Worm (Caenorhabditis elegans) whole organism, L1 larva: ENCODE data around the gene eas-1.

Experiments used
- F16B12.6 ChIP-seq: fragments of 150-350 bp; optimal IDR thresholded peaks from 2 replicates; lab custom pipeline; 2014; ENCODE audit warnings: missing biosample characterization, missing genetic modification characterization
- Y116A8C.19 ChIP-seq: sonication (generic microtip); optimal IDR thresholded peaks from 2 replicates; lab custom pipeline; 2016; ENCODE audit warnings: missing compliant biosample characterization, missing genetic modification characterization, borderline replicate concordance
- ama-1 ChIP-seq: fragments of 150-350 bp; optimal IDR thresholded peaks from 2 replicates; lab custom pipeline; 2014
- blmp-1 ChIP-seq: fragments of 150-350 bp; optimal IDR thresholded peaks from 2 replicates; lab custom pipeline; 2014; ENCODE audit warnings: missing biosample characterization, missing genetic modification characterization
- ceh-63 ChIP-seq: fragments of 200-800 bp; sonication (Bioruptor generic); optimal IDR thresholded peaks from 2 replicates; lab custom pipeline; 2018; ENCODE audit warnings: mild to moderate bottlenecking, missing genetic modification characterization, missing compliant biosample characterization
- ceh-8 ChIP-seq: fragments of 200-800 bp; sonication (Bioruptor generic); optimal IDR thresholded peaks from 2 replicates; lab custom pipeline; 2018; ENCODE audit warnings: mild to moderate bottlenecking, missing genetic modification characterization, moderate library complexity, missing compliant biosample characterization
- ces-1 ChIP-seq: fragments of 150-350 bp; optimal IDR thresholded peaks from 2 replicates; lab custom pipeline; 2014; ENCODE audit warnings: missing biosample characterization, missing genetic modification reagents, missing genetic modification characterization
- dpl-1 ChIP-seq, 3 experiments: fragments of 150-350 bp in 2 of 3; sonication (generic microtip) in 1 of 3; optimal IDR thresholded peaks; 2 replicates each; lab custom pipeline; 2014 to 2017; ENCODE audit warnings: missing biosample characterization in 3 of 3, missing genetic modification characterization in 3 of 3, missing genetic modification reagents in 3 of 3
- efl-3 ChIP-seq: fragments of 200-800 bp; sonication (Bioruptor generic); optimal IDR thresholded peaks from 2 replicates; lab custom pipeline; 2018; ENCODE audit warnings: mild to moderate bottlenecking, missing genetic modification characterization, missing compliant biosample characterization
- egl-13 ChIP-seq: sonication (generic microtip); optimal IDR thresholded peaks from 2 replicates; lab custom pipeline; 2016; ENCODE audit warnings: missing genotype, missing genetic modification reagents, missing genetic modification characterization, missing compliant biosample characterization
- elt-2 ChIP-seq: sonication (generic microtip); optimal IDR thresholded peaks from 2 replicates; lab custom pipeline; 2016; ENCODE audit warnings: missing genetic modification characterization, mild to moderate bottlenecking, inconsistent platforms, missing compliant biosample characterization, missing genetic modification reagents
- ets-5 ChIP-seq: fragments of 200-800 bp; sonication (Bioruptor generic); IDR thresholded peaks from 2 replicates; pipeline ENCODE4 v1.3.6; 2022; ENCODE audit warnings: missing genetic modification characterization, missing compliant biosample characterization
- fkh-10 ChIP-seq: sonication (generic microtip); optimal IDR thresholded peaks from 2 replicates; lab custom pipeline; 2017; ENCODE audit warnings: missing biosample characterization, missing genetic modification reagents, missing genetic modification characterization
- fkh-4 ChIP-seq: sonication (generic microtip); optimal IDR thresholded peaks from 2 replicates; lab custom pipeline; 2016; ENCODE audit warnings: missing compliant biosample characterization, missing genetic modification characterization, borderline replicate concordance
- fkh-8 ChIP-seq: sonication (generic microtip); optimal IDR thresholded peaks from 2 replicates; lab custom pipeline; 2016; ENCODE audit warnings: mild to moderate bottlenecking, missing genetic modification characterization, missing compliant biosample characterization
- fos-1 ChIP-seq: fragments of 150-350 bp; optimal IDR thresholded peaks from 2 replicates; lab custom pipeline; 2014; ENCODE audit warnings: missing biosample characterization, missing genetic modification characterization
- grh-1 ChIP-seq: fragments of 200-800 bp; sonication (Bioruptor generic); IDR thresholded peaks from 2 replicates; pipeline ENCODE4 v1.3.6; 2022; ENCODE audit warnings: missing genetic modification reagents, missing genetic modification characterization, missing compliant biosample characterization
- hlh-4 ChIP-seq: sonication (generic microtip); optimal IDR thresholded peaks from 2 replicates; lab custom pipeline; 2016; ENCODE audit warnings: mild to moderate bottlenecking, missing genetic modification characterization, missing compliant biosample characterization
- hpl-2 ChIP-seq: fragments of 150-350 bp; optimal IDR thresholded peaks from 2 replicates; lab custom pipeline; 2014; ENCODE audit warnings: missing biosample characterization, missing genetic modification reagents, missing genetic modification characterization
- lin-14 ChIP-seq: fragments of 200-800 bp; sonication (Bioruptor generic); optimal IDR thresholded peaks from 2 replicates; lab custom pipeline; 2018; ENCODE audit warnings: mild to moderate bottlenecking, missing genetic modification characterization, moderate library complexity, missing compliant biosample characterization
- lin-15B ChIP-seq: fragments of 150-350 bp; sonication (generic microtip); optimal IDR thresholded peaks from 3 replicates; lab custom pipeline; 2014; ENCODE audit warnings: missing biosample characterization, missing genetic modification characterization
- lin-35 ChIP-seq, 2 experiments: fragments of 150-350 bp; optimal IDR thresholded peaks; 2 replicates each; lab custom pipeline; 2014; ENCODE audit warnings: missing biosample characterization in 2 of 2, missing genetic modification characterization in 2 of 2, missing genetic modification reagents in 2 of 2
- mep-1 ChIP-seq: fragments of 150-350 bp; optimal IDR thresholded peaks from 2 replicates; lab custom pipeline; 2014; ENCODE audit warnings: missing biosample characterization, missing genetic modification characterization
- nhr-11 ChIP-seq: fragments of 150-350 bp; optimal IDR thresholded peaks from 2 replicates; lab custom pipeline; 2014; ENCODE audit warnings: missing biosample characterization, missing genetic modification characterization
- nhr-12 ChIP-seq: sonication (generic microtip); optimal IDR thresholded peaks from 2 replicates; lab custom pipeline; 2017; ENCODE audit warnings: missing biosample characterization, missing genetic modification characterization
- nhr-19 ChIP-seq: fragments of 200-800 bp; sonication (Bioruptor generic); conservative IDR thresholded peaks from 2 replicates; pipeline ENCODE4 v1.3.6; 2022; ENCODE audit warnings: missing genetic modification characterization, missing compliant biosample characterization
- nhr-28 ChIP-seq: fragments of 150-350 bp; optimal IDR thresholded peaks from 2 replicates; lab custom pipeline; 2014; ENCODE audit warnings: missing biosample characterization, missing genetic modification characterization
- nhr-47 ChIP-seq: sonication (generic microtip); optimal IDR thresholded peaks from 2 replicates; lab custom pipeline; 2016; ENCODE audit warnings: mild to moderate bottlenecking, missing genetic modification characterization, moderate library complexity, missing compliant biosample characterization
- nhr-77 ChIP-seq: fragments of 150-350 bp; optimal IDR thresholded peaks from 2 replicates; lab custom pipeline; 2014; ENCODE audit warnings: missing biosample characterization, missing genetic modification characterization
- nhr-84 ChIP-seq: sonication (generic microtip); optimal IDR thresholded peaks from 2 replicates; lab custom pipeline; 2017; ENCODE audit warnings: missing biosample characterization, missing genetic modification characterization
- nhr-90 ChIP-seq: sonication (generic microtip); optimal IDR thresholded peaks from 2 replicates; lab custom pipeline; 2016; ENCODE audit warnings: mild to moderate bottlenecking, missing genetic modification characterization, missing compliant biosample characterization; ENCODE audit not compliant: poor library complexity
- pax-3 ChIP-seq: fragments of 200-800 bp; sonication (Bioruptor generic); optimal IDR thresholded peaks from 2 replicates; lab custom pipeline; 2018; ENCODE audit warnings: mild to moderate bottlenecking, missing genetic modification characterization, moderate library complexity, missing compliant biosample characterization
- pqm-1 ChIP-seq: sonication (generic microtip); optimal IDR thresholded peaks from 3 replicates; lab custom pipeline; 2017; ENCODE audit warnings: missing biosample characterization, missing genetic modification characterization
- snu-23 ChIP-seq: sonication (generic microtip); optimal IDR thresholded peaks from 2 replicates; lab custom pipeline; 2016; ENCODE audit warnings: missing genetic modification characterization, missing compliant biosample characterization
- sup-37 ChIP-seq: fragments of 200-800 bp; sonication (Bioruptor generic); optimal IDR thresholded peaks from 2 replicates; lab custom pipeline; 2018; ENCODE audit warnings: mild to moderate bottlenecking, missing genetic modification characterization, missing compliant biosample characterization
- swsn-7 ChIP-seq: sonication (generic microtip); optimal IDR thresholded peaks from 2 replicates; lab custom pipeline; 2016; ENCODE audit warnings: missing genetic modification characterization, missing compliant biosample characterization
- unc-130 ChIP-seq: fragments of 150-350 bp; optimal IDR thresholded peaks from 2 replicates; lab custom pipeline; 2017; ENCODE audit warnings: missing biosample characterization, missing genetic modification characterization, inconsistent platforms
- unc-62 ChIP-seq: fragments of 150-350 bp; optimal IDR thresholded peaks from 2 replicates; lab custom pipeline; 2014; ENCODE audit warnings: missing biosample characterization, missing genetic modification reagents, missing genetic modification characterization
- unc-86 ChIP-seq: sonication (generic microtip); optimal IDR thresholded peaks from 2 replicates; lab custom pipeline; 2016; ENCODE audit warnings: missing genetic modification characterization, missing compliant biosample characterization
- unc-98 ChIP-seq: fragments of 200-800 bp; sonication (Bioruptor generic); IDR thresholded peaks from 2 replicates; pipeline ENCODE4 v1.3.6; 2022; ENCODE audit warnings: missing genetic modification characterization, missing compliant biosample characterization
- vab-15 ChIP-seq: sonication (generic microtip); optimal IDR thresholded peaks from 2 replicates; lab custom pipeline; 2017; ENCODE audit warnings: missing genotype, mild to moderate bottlenecking, missing genetic modification characterization, missing compliant biosample characterization
- xbp-1 ChIP-seq: sonication (generic microtip); optimal IDR thresholded peaks from 2 replicates; lab custom pipeline; 2016; ENCODE audit warnings: missing genetic modification characterization, missing compliant biosample characterization
- zag-1 ChIP-seq: fragments of 150-350 bp; optimal IDR thresholded peaks from 2 replicates; lab custom pipeline; 2014; ENCODE audit warnings: missing biosample characterization, missing genetic modification characterization
- zip-4 ChIP-seq: fragments of 200-800 bp; sonication (Bioruptor generic); optimal IDR thresholded peaks from 2 replicates; lab custom pipeline; 2018; ENCODE audit warnings: mild to moderate bottlenecking, missing genetic modification characterization, moderate library complexity, missing compliant biosample characterization
- ztf-11 ChIP-seq, 2 experiments: sonication (generic microtip); optimal IDR thresholded peaks; 2 replicates each; lab custom pipeline; 2016 to 2017; ENCODE audit warnings: missing genetic modification characterization in 2 of 2, missing biosample characterization in 1 of 2, missing compliant biosample characterization in 1 of 2

Gene eas-1

ce11 chrII:4726120-4726519 lies 14.1 kb upstream of the eas-1 start, which contains the start of gene F10G7.10 (continued):
- no peak for TF ChIP-seq lin-15B (tag; lab: Kevin White, UChicago)
- no peak for TF ChIP-seq hpl-2
- TF ChIP-seq lin-14 (GFP tag; lab: Kevin White, UChicago): peak; percentile 56
- no peak for TF ChIP-seq zag-1 (tag; lab: Kevin White, UChicago)
- no peak for TF ChIP-seq fos-1
- no peak for TF ChIP-seq ztf-11 (tag; optimal IDR thresholded peaks at IDR 0.05; lab: Kevin White, UChicago)
- no peak for TF ChIP-seq xbp-1
- TF ChIP-seq efl-3 (GFP tag; lab: Kevin White, UChicago): no peak
- no peak for TF ChIP-seq nhr-77 (tag; lab: Kevin White, UChicago)
- TF ChIP-seq ces-1: no peak
- TF ChIP-seq unc-62 (GFP tag; lab: Kevin White, UChicago): no peak

ce11 chrII:4726750-4727384 lies 13.3 kb upstream of the eas-1 start:
- peak; percentile 35 for TF ChIP-seq elt-2 (tag; lab: Kevin White, UChicago)
- peak; percentile 10 for TF ChIP-seq ama-1 (lab: Kevin White, UChicago)
- TF ChIP-seq unc-86: no peak
- no peak for TF ChIP-seq lin-15B (tag; lab: Kevin White, UChicago)

ce11 chrII:4727769-4728168 lies 12.4 kb upstream of the eas-1 start, which contains the start of gene ttr-41:
TSS of gene ttr-41 (minus strand) at chrII:4727869.
- TF ChIP-seq Y116A8C.19 (tag; lab: Kevin White, UChicago) (no peak), mep-1 (no peak), vab-15 (tag; lab: Kevin White, UChicago) (no peak), sup-37 (GFP tag; lab: Kevin White, UChicago) (no peak), fos-1 (no peak), nhr-19 (GFP tag; lab: Robert Waterston, UW) (no peak), dpl-1 (GFP tag; optimal IDR thresholded peaks at IDR 0.05; lab: Kevin White, UChicago) (no peak), swsn-7 (tag; lab: Kevin White, UChicago) (no peak), nhr-28 (no peak), unc-86 (no peak), fkh-4 (tag; lab: Kevin White, UChicago) (no peak), F16B12.6 (tag; lab: Kevin White, UChicago) (no peak), hpl-2 (no peak), unc-62 (GFP tag; lab: Kevin White, UChicago) (no peak), nhr-47 (tag; lab: Kevin White, UChicago) (no peak), egl-13 (no peak), ztf-11 (tag; optimal IDR thresholded peaks at IDR 0.05; lab: Kevin White, UChicago) (no peak), lin-14 (GFP tag; lab: Kevin White, UChicago) (no peak), nhr-90 (tag; lab: Kevin White, UChicago) (no peak), pax-3 (tag; lab: Kevin White, UChicago) (no peak)

- TF ChIP-seq lin-35 (GFP tag; optimal IDR thresholded peaks at IDR 0.05; lab: Kevin White, UChicago) (peak in 1 of 2 experiments; percentile 51), nhr-84 (no peak), fkh-8 (no peak), hlh-4 (tag; lab: Kevin White, UChicago) (no peak), grh-1 (GFP tag; lab: Robert Waterston, UW) (no peak), ets-5 (no peak), Y116A8C.19 (tag; lab: Kevin White, UChicago) (no peak), ceh-63 (GFP tag; lab: Kevin White, UChicago) (no peak), zip-4 (no peak), hpl-2 (no peak), ces-1 (no peak), fkh-10 (GFP tag; lab: Kevin White, UChicago) (no peak), ceh-8 (no peak), unc-130 (tag; lab: Kevin White, UChicago) (no peak), pqm-1 (tag; lab: Kevin White, UChicago) (peak; percentile 35), ztf-11 (tag; optimal IDR thresholded peaks at IDR 0.05; lab: Kevin White, UChicago) (no peak), blmp-1 (tag; lab: Kevin White, UChicago) (peak; percentile 12), nhr-11 (no peak), elt-2 (tag; lab: Kevin White, UChicago) (peak; percentile 97), unc-98 (GFP tag; lab: Robert Waterston, UW) (no peak), egl-13 (no peak), nhr-12 (no peak), snu-23 (GFP tag; lab: Kevin White, UChicago) (peak; percentile 33), fos-1 (no peak)
Observed at ce11 chrII:4728687-4729086, 11.5 kb upstream of the eas-1 start.
